Worm (Caenorhabditis elegans): ENCODE measurements around the gene ZK632.2.

ce11 chrIII:9818763-9819162 lies 19.9 kb downstream of the ZK632.2 start, which contains the start of gene panl-3:
- TF ChIP-seq mdl-1 (tag; optimal IDR thresholded peaks at IDR 0.05), result peak; percentile 36
- peak; percentile 79 for TF ChIP-seq nhr-25 (tag; optimal IDR thresholded peaks at IDR 0.05)
- no peak for TF ChIP-seq ceh-28 (tag; optimal IDR thresholded peaks at IDR 0.05)
- TF ChIP-seq ztf-4 (tag; optimal IDR thresholded peaks at IDR 0.05), result no peak
- TF ChIP-seq jun-1 (tag; optimal IDR thresholded peaks at IDR 0.05), result no peak
- peak; percentile 75 for TF ChIP-seq lin-39 (tag; optimal IDR thresholded peaks at IDR 0.05)
- no peak for TF ChIP-seq nhr-11 (tag; optimal IDR thresholded peaks at IDR 0.05)
- peak; percentile 20 for TF ChIP-seq snpc-4 (tag; optimal IDR thresholded peaks at IDR 0.05)
- peak; percentile 54 for TF ChIP-seq hmg-11 (tag; optimal IDR thresholded peaks at IDR 0.05)
- no peak for TF ChIP-seq nhr-237 (tag; optimal IDR thresholded peaks at IDR 0.05)
